Fruit fly (Drosophila melanogaster) whole organism, wandering third instar larva: ENCODE results near the gene CG42692.

Experiments used
- Abd-B ChIP-seq: fragments of >200 bp; optimal IDR thresholded peaks from 2 replicates; lab custom pipeline; 2017; ENCODE audit warnings: missing biosample characterization, missing genetic modification characterization
- CG32264 ChIP-seq: fragments of 200-800 bp; sonication (Bioruptor generic); optimal IDR thresholded peaks from 2 replicates; lab custom pipeline; 2016; ENCODE audit warnings: missing biosample characterization, missing genetic modification characterization
- Hr83 ChIP-seq: fragments of 200-300 bp; sonication (Bioruptor generic); optimal IDR thresholded peaks from 2 replicates; lab custom pipeline; 2016; ENCODE audit warnings: missing biosample characterization, mild to moderate bottlenecking, missing genetic modification characterization, moderate library complexity; ENCODE audit not compliant: poor library complexity, severe bottlenecking
- Myc ChIP-seq: fragments of >200 bp; optimal IDR thresholded peaks from 2 replicates; lab custom pipeline; 2017
- Rel ChIP-seq, 2 experiments: fragments of 200-800 bp; sonication (Bioruptor generic) in 1 of 2; optimal IDR thresholded peaks; 2 replicates in 1 of 2; 3 replicates in 1 of 2; lab custom pipeline; 2016 to 2019; ENCODE audit warnings: mild to moderate bottlenecking in 2 of 2, missing biosample characterization in 2 of 2, missing genetic modification characterization in 2 of 2, moderate library complexity in 1 of 2
- br ChIP-seq: fragments of 200-800 bp; sonication (Bioruptor generic); optimal IDR thresholded peaks from 2 replicates; lab custom pipeline; 2016; ENCODE audit warnings: missing biosample characterization, missing genetic modification characterization
- dmrt93B ChIP-seq: fragments of 200-800 bp; sonication (Bioruptor generic); optimal IDR thresholded peaks from 2 replicates; lab custom pipeline; 2018; ENCODE audit warnings: missing biosample characterization, mild to moderate bottlenecking, missing genetic modification characterization
- dsf ChIP-seq: sonication (Bioruptor generic); optimal IDR thresholded peaks from 2 replicates; lab custom pipeline; 2016; ENCODE audit warnings: missing biosample characterization, missing genetic modification characterization, borderline replicate concordance
- woc ChIP-seq: sonication (Bioruptor generic); optimal IDR thresholded peaks from 2 replicates; lab custom pipeline; 2016; ENCODE audit warnings: missing biosample characterization, mild to moderate bottlenecking, missing genetic modification characterization

- no peak for TF ChIP-seq br (GFP tag; lab: Kevin White, UChicago)
- no peak for TF ChIP-seq Hr83 (GFP tag; lab: Kevin White, UChicago)
- TF ChIP-seq dsf (GFP tag; lab: Kevin White, UChicago): no peak
- no peak for TF ChIP-seq woc (GFP tag; lab: Kevin White, UChicago)
- no peak for TF ChIP-seq Abd-B (GFP tag; lab: Kevin White, UChicago)
- no peak for TF ChIP-seq dmrt93B
- TF ChIP-seq CG32264: no peak
- TF ChIP-seq Myc (lab: Kevin White, UChicago): no peak
- TF ChIP-seq Rel (GFP tag; optimal IDR thresholded peaks at IDR 0.05; lab: Kevin White, UChicago): no peak
- TF ChIP-seq Rel (tag; optimal IDR thresholded peaks at IDR 0.05; lab: Kevin White, UChicago): no peak
Measured at dm6 chr2L:13976669-13977068, 31.2 kb upstream of the CG42692 start, which contains the start of gene NimC1.
